Fruit fly (Drosophila melanogaster) whole organism, wandering third instar larva: ENCODE measurements around the gene Sfxn2.
A peak's percentile ranks its signal among the peaks of the same experiment; 100 is the strongest.

Experiments
- HLH106 ChIP-seq: fragments of 200-800 bp; optimal IDR thresholded peaks from 3 replicates; lab custom pipeline; 2019; ENCODE audit warnings: missing biosample characterization, mild to moderate bottlenecking, missing genetic modification characterization, moderate library complexity
- Myc ChIP-seq: fragments of >200 bp; optimal IDR thresholded peaks from 2 replicates; lab custom pipeline; 2017
- OdsH ChIP-seq: fragments of 200-800 bp; sonication (Bioruptor generic); optimal IDR thresholded peaks from 2 replicates; lab custom pipeline; 2016; ENCODE audit warnings: missing biosample characterization, mild to moderate bottlenecking, missing genetic modification characterization
- Sp1 ChIP-seq: fragments of 200-800 bp; sonication (Bioruptor generic); optimal IDR thresholded peaks from 3 replicates; lab custom pipeline; 2019; ENCODE audit warnings: missing biosample characterization, mild to moderate bottlenecking, missing genetic modification characterization, moderate library complexity
- br ChIP-seq: fragments of 200-800 bp; sonication (Bioruptor generic); optimal IDR thresholded peaks from 2 replicates; lab custom pipeline; 2016; ENCODE audit warnings: missing biosample characterization, missing genetic modification characterization
- dl ChIP-seq, 2 experiments: fragments of 175-275, 200-275 bp in 1 of 2; fragments of 200-275 bp in 1 of 2; sonication (Bioruptor generic); optimal IDR thresholded peaks; lab custom pipeline; 2018; ENCODE audit warnings: mild to moderate bottlenecking in 2 of 2, missing biosample characterization in 2 of 2, missing genetic modification characterization in 2 of 2, moderate library complexity in 2 of 2; ENCODE audit not compliant: partially characterized antibody in 2 of 2, insufficient read depth in 1 of 2
- psq ChIP-seq: fragments of 200-800 bp; sonication (Bioruptor generic); optimal IDR thresholded peaks from 3 replicates; lab custom pipeline; 2017; ENCODE audit warnings: missing biosample characterization, mild to moderate bottlenecking, missing genetic modification characterization, moderate library complexity
- rgr ChIP-seq: fragments of 200-800 bp; sonication (Bioruptor generic); optimal IDR thresholded peaks from 3 replicates; lab custom pipeline; 2016; ENCODE audit warnings: missing biosample characterization, mild to moderate bottlenecking, missing genetic modification characterization
- sage ChIP-seq: fragments of 200-800 bp; sonication (Bioruptor generic); optimal IDR thresholded peaks from 2 replicates; lab custom pipeline; 2016; ENCODE audit warnings: missing biosample characterization, mild to moderate bottlenecking, missing genetic modification characterization
- sv ChIP-seq: fragments of 200-800 bp; sonication (Bioruptor generic); optimal IDR thresholded peaks from 3 replicates; lab custom pipeline; 2016; ENCODE audit warnings: missing biosample characterization, missing genetic modification characterization

DNA sequence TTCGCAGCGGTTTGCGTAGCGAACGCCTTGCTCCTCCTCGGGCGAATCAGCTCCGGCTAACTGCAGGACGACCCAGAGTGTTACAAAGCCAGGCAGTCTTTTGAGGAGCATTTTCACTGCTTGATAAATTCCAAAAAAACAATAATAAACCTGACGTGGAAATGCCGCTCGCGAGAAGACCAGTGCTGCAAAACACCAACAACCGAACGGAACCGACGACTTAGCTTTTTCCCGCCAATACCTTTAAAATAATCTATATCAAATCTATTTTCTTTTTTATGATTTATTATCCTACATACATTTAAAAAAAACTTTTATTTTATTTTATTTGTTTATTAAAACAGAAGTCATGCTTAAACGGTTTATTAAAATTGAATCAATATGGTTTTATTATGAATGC, 33.1 kb downstream of the Sfxn2 start, which contains the start of gene CNPYb:
- TF ChIP-seq rgr (GFP tag; lab: Kevin White, UChicago) (no peak), dl (GFP tag; optimal IDR thresholded peaks at IDR 0.05; lab: Kevin White, UChicago; ENCODE audit: insufficient read depth in 1 of 2, partially characterized antibody in 2 of 2) (no peak), Myc (peak; percentile 72), sv (GFP tag; lab: Kevin White, UChicago) (no peak), sage (GFP tag; lab: Kevin White, UChicago) (peak; percentile 47), OdsH (no peak), br (GFP tag; lab: Kevin White, UChicago) (no peak), HLH106 (tag; lab: Kevin White, UChicago) (no peak), Sp1 (GFP tag; lab: Kevin White, UChicago) (peak; percentile 21), psq (GFP tag; lab: Kevin White, UChicago) (no peak)
